Worm (Caenorhabditis elegans) whole organism, early embryonic: Measurements from ENCODE around the gene dct-1.

Experiments used
- B0310.2 ChIP-seq: sonication (generic microtip); optimal IDR thresholded peaks from 2 replicates; lab custom pipeline; 2016; ENCODE audit warnings: mild to moderate bottlenecking, missing genetic modification characterization, missing compliant biosample characterization
- F13C5.2 ChIP-seq: sonication (generic microtip); optimal IDR thresholded peaks from 2 replicates; lab custom pipeline; 2017; ENCODE audit warnings: mild to moderate bottlenecking, missing genetic modification characterization, inconsistent platforms, missing compliant biosample characterization
- aly-1 ChIP-seq: sonication (generic microtip); optimal IDR thresholded peaks from 2 replicates; lab custom pipeline; 2016; ENCODE audit warnings: missing genetic modification characterization, missing compliant biosample characterization
- ama-1 ChIP-seq: fragments of 150-350 bp; optimal IDR thresholded peaks from 2 replicates; lab custom pipeline; 2014
- ceh-13 ChIP-seq: fragments of 200-800 bp; sonication (Bioruptor generic); optimal IDR thresholded peaks from 2 replicates; lab custom pipeline; 2018; ENCODE audit warnings: mild to moderate bottlenecking, missing genetic modification characterization, missing compliant biosample characterization
- ceh-36 ChIP-seq: sonication (generic microtip); optimal IDR thresholded peaks from 2 replicates; lab custom pipeline; 2016; ENCODE audit warnings: missing genetic modification characterization, inconsistent platforms, missing compliant biosample characterization
- ets-7 ChIP-seq: sonication (generic microtip); optimal IDR thresholded peaks from 2 replicates; lab custom pipeline; 2016; ENCODE audit warnings: missing genotype, missing genetic modification characterization, missing compliant biosample characterization
- flt-1 ChIP-seq: fragments of 200-800 bp; sonication (Bioruptor generic); IDR thresholded peaks from 2 replicates; pipeline ENCODE4 v1.3.6; 2022; ENCODE audit warnings: missing genetic modification characterization, missing compliant biosample characterization
- hmbx-1 ChIP-seq: sonication (generic microtip); optimal IDR thresholded peaks from 2 replicates; lab custom pipeline; 2016; ENCODE audit warnings: mild to moderate bottlenecking, missing genetic modification characterization, missing compliant biosample characterization
- hmg-4 ChIP-seq: fragments of 200-800 bp; sonication (Bioruptor generic); optimal IDR thresholded peaks from 2 replicates; lab custom pipeline; 2018; ENCODE audit warnings: mild to moderate bottlenecking, missing genetic modification characterization, missing compliant biosample characterization
- hnd-1 ChIP-seq: sonication (generic microtip); optimal IDR thresholded peaks from 2 replicates; lab custom pipeline; 2016; ENCODE audit warnings: missing genetic modification characterization, missing compliant biosample characterization
- pes-1 ChIP-seq: fragments of 200-800 bp; sonication (Bioruptor generic); IDR thresholded peaks from 2 replicates; pipeline ENCODE4 v1.3.6; 2022; ENCODE audit warnings: missing genetic modification reagents, missing genetic modification characterization, missing compliant biosample characterization
- scrt-1 ChIP-seq: fragments of 200-800 bp; sonication (Bioruptor generic); IDR thresholded peaks from 2 replicates; pipeline ENCODE4 v1.3.6; 2022; ENCODE audit warnings: missing genetic modification characterization, missing compliant biosample characterization
- sea-1 ChIP-seq: fragments of 200-800 bp; sonication (Bioruptor generic); conservative IDR thresholded peaks from 2 replicates; pipeline ENCODE4 v1.3.6; 2022; ENCODE audit warnings: missing genetic modification characterization, missing compliant biosample characterization
- tbx-11 ChIP-seq: fragments of 200-800 bp; sonication (Bioruptor generic); IDR thresholded peaks from 2 replicates; pipeline ENCODE4 v1.3.6; 2022; ENCODE audit warnings: missing genetic modification characterization, missing compliant biosample characterization
- tbx-37 ChIP-seq: fragments of 200-800 bp; sonication (Bioruptor generic); conservative IDR thresholded peaks from 2 replicates; pipeline ENCODE4 v1.3.6; 2022; ENCODE audit warnings: missing genetic modification reagents, missing genetic modification characterization, missing compliant biosample characterization
- tra-4 ChIP-seq: sonication (generic microtip); optimal IDR thresholded peaks from 2 replicates; lab custom pipeline; 2017; ENCODE audit warnings: missing genetic modification characterization, missing compliant biosample characterization

The dct-1 gene

DNA sequence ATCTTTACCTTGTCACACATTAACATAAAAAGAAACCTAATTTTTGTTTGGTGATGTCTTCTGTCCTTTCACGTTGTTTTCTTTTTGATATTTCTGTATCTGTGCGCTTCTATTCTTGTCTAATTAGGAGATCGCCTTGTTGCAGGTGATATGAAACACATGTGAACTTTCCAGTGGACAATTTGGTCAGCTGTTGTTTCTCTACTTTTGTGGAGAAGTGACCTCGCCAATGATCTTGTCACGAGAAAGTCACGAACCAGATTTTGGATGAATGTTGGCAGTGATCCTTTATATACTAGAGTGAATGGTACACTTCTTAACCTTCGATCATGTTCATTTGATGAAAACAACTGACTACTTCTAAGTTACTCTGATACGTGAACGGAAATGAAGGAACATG is 21.7 kb upstream of the dct-1 start:
- TF ChIP-seq tra-4 (tag; lab: Kevin White, UChicago): no peak
- TF ChIP-seq scrt-1 (GFP tag; lab: Robert Waterston, UW): no peak
- TF ChIP-seq tbx-11: no peak
- TF ChIP-seq B0310.2 (tag; lab: Kevin White, UChicago): no peak
- TF ChIP-seq ceh-13: no peak
- no peak for TF ChIP-seq F13C5.2
- TF ChIP-seq hnd-1 (tag; lab: Kevin White, UChicago): no peak
- TF ChIP-seq tbx-37 (GFP tag; lab: Robert Waterston, UW): no peak
- TF ChIP-seq sea-1 (GFP tag; lab: Robert Waterston, UW): no peak
- no peak for TF ChIP-seq ets-7
- no peak for TF ChIP-seq pes-1 (GFP tag; lab: Robert Waterston, UW)
- TF ChIP-seq ama-1 (lab: Kevin White, UChicago): no peak
- TF ChIP-seq flt-1: no peak
- no peak for TF ChIP-seq hmg-4 (GFP tag; lab: Kevin White, UChicago)
- TF ChIP-seq aly-1 (tag; lab: Kevin White, UChicago): no peak
- no peak for TF ChIP-seq ceh-36 (tag; lab: Kevin White, UChicago)
- TF ChIP-seq hmbx-1 (tag; lab: Kevin White, UChicago): no peak

DNA sequence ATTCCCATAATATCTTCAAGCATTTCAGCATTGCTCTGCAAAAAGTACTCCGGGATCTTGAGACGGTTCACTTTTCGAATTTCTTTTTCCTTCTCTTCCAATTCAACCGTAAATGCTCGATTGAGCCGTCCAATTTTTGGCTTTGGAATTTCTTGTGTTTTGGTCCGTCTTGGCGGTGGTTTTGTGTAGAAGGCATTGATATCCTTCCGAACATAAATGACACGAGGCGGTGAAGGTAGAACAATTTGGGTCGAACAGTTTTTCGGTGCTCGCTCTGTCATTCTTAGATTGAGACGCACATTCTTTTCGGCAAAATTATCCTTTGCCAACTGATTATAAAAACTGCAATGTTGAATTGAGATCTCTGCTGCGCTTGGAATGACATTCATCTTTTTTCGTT is 11.5 kb upstream of the dct-1 start:
- TF ChIP-seq tbx-11 (no peak), hmg-4 (GFP tag; lab: Kevin White, UChicago) (no peak), hnd-1 (tag; lab: Kevin White, UChicago) (no peak), ceh-36 (tag; lab: Kevin White, UChicago) (no peak), tra-4 (tag; lab: Kevin White, UChicago) (no peak), ceh-13 (no peak), pes-1 (GFP tag; lab: Robert Waterston, UW) (no peak), B0310.2 (tag; lab: Kevin White, UChicago) (no peak), sea-1 (GFP tag; lab: Robert Waterston, UW) (no peak), flt-1 (no peak), ama-1 (lab: Kevin White, UChicago) (no peak), F13C5.2 (no peak), hmbx-1 (tag; lab: Kevin White, UChicago) (no peak), tbx-37 (GFP tag; lab: Robert Waterston, UW) (no peak), aly-1 (tag; lab: Kevin White, UChicago) (no peak), ets-7 (no peak)

- TF ChIP-seq hmg-4 (GFP tag; lab: Kevin White, UChicago): no peak
- no peak for TF ChIP-seq F13C5.2
- no peak for TF ChIP-seq tbx-11
- TF ChIP-seq ceh-13: no peak
- TF ChIP-seq pes-1 (GFP tag; lab: Robert Waterston, UW): no peak
- TF ChIP-seq hmbx-1 (tag; lab: Kevin White, UChicago): no peak
- TF ChIP-seq aly-1 (tag; lab: Kevin White, UChicago): no peak
- no peak for TF ChIP-seq hnd-1 (tag; lab: Kevin White, UChicago)
These were observed 9.2 kb upstream of the dct-1 start, which contains the start of gene tnt-3 for ce11 chrX:7944999-7945398. TSS of gene tnt-3 (minus strand) at chrX:7945099.

- TF ChIP-seq ama-1 (lab: Kevin White, UChicago) (no peak), F13C5.2 (no peak), hnd-1 (tag; lab: Kevin White, UChicago) (no peak), aly-1 (tag; lab: Kevin White, UChicago) (no peak), ceh-36 (tag; lab: Kevin White, UChicago) (no peak), hmbx-1 (tag; lab: Kevin White, UChicago) (no peak), hmg-4 (GFP tag; lab: Kevin White, UChicago) (no peak), tbx-11 (no peak), scrt-1 (GFP tag; lab: Robert Waterston, UW) (no peak), flt-1 (no peak), tra-4 (tag; lab: Kevin White, UChicago) (no peak), pes-1 (GFP tag; lab: Robert Waterston, UW) (no peak), ets-7 (no peak), ceh-13 (no peak), sea-1 (GFP tag; lab: Robert Waterston, UW) (no peak), tbx-37 (GFP tag; lab: Robert Waterston, UW) (no peak)
These were observed 8.7 kb upstream of the dct-1 start for ce11 chrX:7945438-7945837.

DNA sequence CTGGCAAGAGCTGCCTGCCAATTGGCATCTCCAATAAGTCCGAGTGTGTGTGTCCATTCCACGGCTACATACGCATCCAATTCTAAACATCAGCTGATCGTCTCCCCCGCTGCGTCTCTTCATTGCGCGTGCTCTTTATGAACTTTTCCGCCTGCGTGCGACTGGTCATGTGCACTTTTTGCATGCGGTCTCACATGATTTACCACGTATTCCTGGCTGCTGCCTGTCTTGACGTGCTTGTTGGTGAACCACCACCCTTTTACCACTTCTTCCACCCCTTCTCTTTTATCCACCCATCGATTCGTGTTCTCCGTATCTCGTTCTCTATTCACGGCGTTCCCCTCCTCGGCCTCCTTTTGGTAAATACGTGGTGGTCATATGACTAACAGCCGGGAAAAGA is 2.6 kb upstream of the dct-1 start:
- TF ChIP-seq ama-1 (lab: Kevin White, UChicago): no peak
- TF ChIP-seq hmbx-1 (tag; lab: Kevin White, UChicago): no peak
- TF ChIP-seq B0310.2 (tag; lab: Kevin White, UChicago): peak; percentile 41
- TF ChIP-seq hnd-1 (tag; lab: Kevin White, UChicago): no peak
- TF ChIP-seq F13C5.2: peak; percentile 81
- TF ChIP-seq hmg-4 (GFP tag; lab: Kevin White, UChicago): peak; percentile 93
- TF ChIP-seq scrt-1 (GFP tag; lab: Robert Waterston, UW): peak; percentile 70
- TF ChIP-seq ceh-36 (tag; lab: Kevin White, UChicago): no peak
- TF ChIP-seq flt-1: no peak
- no peak for TF ChIP-seq pes-1 (GFP tag; lab: Robert Waterston, UW)
- peak; percentile 61; the same call in 1 of the 2 replicates for TF ChIP-seq sea-1 (GFP tag; lab: Robert Waterston, UW)
- TF ChIP-seq tbx-11: 0 out of 2 replicates have a peak, but pooled peaks have one; percentile 45
- no peak for TF ChIP-seq aly-1 (tag; lab: Kevin White, UChicago)

- no peak for TF ChIP-seq ceh-13
- TF ChIP-seq aly-1 (tag; lab: Kevin White, UChicago): no peak
- no peak for TF ChIP-seq pes-1 (GFP tag; lab: Robert Waterston, UW)
- no peak for TF ChIP-seq hnd-1 (tag; lab: Kevin White, UChicago)
- no peak for TF ChIP-seq hmg-4 (GFP tag; lab: Kevin White, UChicago)
- TF ChIP-seq tbx-37 (GFP tag; lab: Robert Waterston, UW): no peak
- no peak for TF ChIP-seq ceh-36 (tag; lab: Kevin White, UChicago)
- TF ChIP-seq ama-1 (lab: Kevin White, UChicago): no peak
- TF ChIP-seq F13C5.2: no peak
- TF ChIP-seq flt-1: no peak
- no peak for TF ChIP-seq tbx-11
- no peak for TF ChIP-seq tra-4 (tag; lab: Kevin White, UChicago)
- no peak for TF ChIP-seq ets-7
- TF ChIP-seq B0310.2 (tag; lab: Kevin White, UChicago): no peak
- TF ChIP-seq sea-1 (GFP tag; lab: Robert Waterston, UW): no peak
- TF ChIP-seq hmbx-1 (tag; lab: Kevin White, UChicago): no peak
- no peak for TF ChIP-seq scrt-1 (GFP tag; lab: Robert Waterston, UW)
These were observed 1.7 kb upstream of the dct-1 start for ce11 chrX:7952226-7953062.
